Worm (Caenorhabditis elegans): Measurements from ENCODE around the gene Y75B8A.31.
A peak's percentile ranks its signal among the peaks of the same experiment; 100 is the strongest.

The Y75B8A.31 gene

DNA sequence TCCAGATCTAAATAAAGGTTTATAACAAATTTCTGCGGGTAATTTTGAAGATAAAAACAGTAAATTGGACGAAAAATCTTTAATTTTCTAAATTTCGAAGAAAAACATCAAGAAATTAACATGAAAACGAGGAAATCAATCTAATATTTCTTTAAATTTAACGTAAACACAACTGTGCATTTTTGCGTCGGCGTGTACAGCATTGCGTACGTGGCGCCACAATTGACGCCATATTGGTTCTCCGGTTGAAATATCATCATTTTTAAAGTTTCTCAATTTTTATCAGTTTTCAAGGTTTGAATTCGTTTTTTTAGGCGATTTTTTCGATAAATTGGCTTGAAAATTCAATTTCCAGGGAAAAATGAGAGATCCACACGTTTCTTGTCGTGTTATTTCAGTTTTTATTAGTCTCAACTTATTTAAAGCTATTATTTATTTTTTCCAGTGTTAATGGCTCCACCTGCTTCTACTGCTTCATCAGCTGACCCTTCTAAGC lies 18.6 kb downstream of the Y75B8A.31 start, which contains the start of gene rpt-6 (continued):
- TF ChIP-seq pag-3 (tag; optimal IDR thresholded peaks at IDR 0.05; ENCODE audit: borderline replicate concordance, insufficient read depth) (no peak), efl-3 (GFP tag; optimal IDR thresholded peaks at IDR 0.05) (no peak), hpl-2 (GFP tag; optimal IDR thresholded peaks at IDR 0.05) (peak; percentile 19), pqm-1 (tag; optimal IDR thresholded peaks at IDR 0.05) (no peak), nhr-90 (tag; optimal IDR thresholded peaks at IDR 0.05; ENCODE audit: poor library complexity) (peak; percentile 47), elt-3 (tag; optimal IDR thresholded peaks at IDR 0.05) (peak in 1 of 6 experiments; percentile 41), nhr-237 (tag; optimal IDR thresholded peaks at IDR 0.05) (no peak), hlh-17 (GFP tag; optimal IDR thresholded peaks at IDR 0.05; ENCODE audit: borderline replicate concordance) (no peak), nhr-20 (tag; optimal IDR thresholded peaks at IDR 0.05) (peak; percentile 55), mep-1 (tag; optimal IDR thresholded peaks at IDR 0.05) (no peak), ceh-63 (GFP tag; optimal IDR thresholded peaks at IDR 0.05) (no peak), nhr-28 (tag; optimal IDR thresholded peaks at IDR 0.05) (no peak), unc-98 (GFP tag; IDR thresholded peaks at IDR 0.05) (no peak), lin-13 (GFP tag; optimal IDR thresholded peaks at IDR 0.05) (peak; percentile 30), nhr-77 (tag; optimal IDR thresholded peaks at IDR 0.05) (no peak), grh-1 (GFP tag; IDR thresholded peaks at IDR 0.05) (no peak), lin-14 (GFP tag; optimal IDR thresholded peaks at IDR 0.05) (no peak), alr-1 (tag; optimal IDR thresholded peaks at IDR 0.05; ENCODE audit: borderline replicate concordance) (no peak), lin-35 (GFP tag; optimal IDR thresholded peaks at IDR 0.05) (peak; percentile 71 to 76), Y116A8C.19 (tag; optimal IDR thresholded peaks at IDR 0.05; ENCODE audit: borderline replicate concordance) (no peak), nhr-76 (tag; optimal IDR thresholded peaks at IDR 0.05) (no peak), swsn-7 (tag; optimal IDR thresholded peaks at IDR 0.05) (peak; percentile 65), isw-1 (GFP tag; IDR thresholded peaks at IDR 0.05) (peak; percentile 32), mef-2 (tag; optimal IDR thresholded peaks at IDR 0.05) (no peak), sox-4 (tag; optimal IDR thresholded peaks at IDR 0.05) (no peak), sptf-1 (tag; optimal IDR thresholded peaks at IDR 0.05) (no peak), nhr-12 (tag; optimal IDR thresholded peaks at IDR 0.05) (no peak), nhr-71 (tag; optimal IDR thresholded peaks at IDR 0.05) (peak; percentile 51), nhr-85 (tag) (peak; percentile 72), egl-13 (tag; optimal IDR thresholded peaks at IDR 0.05) (no peak), mdl-1 (tag; optimal IDR thresholded peaks at IDR 0.05) (peak in 1 of 2 experiments; percentile 51), skn-1 (tag; optimal IDR thresholded peaks at IDR 0.05) (peak; percentile 96), lsy-2 (tag; optimal IDR thresholded peaks at IDR 0.05) (peak; percentile 64 to 67)

DNA sequence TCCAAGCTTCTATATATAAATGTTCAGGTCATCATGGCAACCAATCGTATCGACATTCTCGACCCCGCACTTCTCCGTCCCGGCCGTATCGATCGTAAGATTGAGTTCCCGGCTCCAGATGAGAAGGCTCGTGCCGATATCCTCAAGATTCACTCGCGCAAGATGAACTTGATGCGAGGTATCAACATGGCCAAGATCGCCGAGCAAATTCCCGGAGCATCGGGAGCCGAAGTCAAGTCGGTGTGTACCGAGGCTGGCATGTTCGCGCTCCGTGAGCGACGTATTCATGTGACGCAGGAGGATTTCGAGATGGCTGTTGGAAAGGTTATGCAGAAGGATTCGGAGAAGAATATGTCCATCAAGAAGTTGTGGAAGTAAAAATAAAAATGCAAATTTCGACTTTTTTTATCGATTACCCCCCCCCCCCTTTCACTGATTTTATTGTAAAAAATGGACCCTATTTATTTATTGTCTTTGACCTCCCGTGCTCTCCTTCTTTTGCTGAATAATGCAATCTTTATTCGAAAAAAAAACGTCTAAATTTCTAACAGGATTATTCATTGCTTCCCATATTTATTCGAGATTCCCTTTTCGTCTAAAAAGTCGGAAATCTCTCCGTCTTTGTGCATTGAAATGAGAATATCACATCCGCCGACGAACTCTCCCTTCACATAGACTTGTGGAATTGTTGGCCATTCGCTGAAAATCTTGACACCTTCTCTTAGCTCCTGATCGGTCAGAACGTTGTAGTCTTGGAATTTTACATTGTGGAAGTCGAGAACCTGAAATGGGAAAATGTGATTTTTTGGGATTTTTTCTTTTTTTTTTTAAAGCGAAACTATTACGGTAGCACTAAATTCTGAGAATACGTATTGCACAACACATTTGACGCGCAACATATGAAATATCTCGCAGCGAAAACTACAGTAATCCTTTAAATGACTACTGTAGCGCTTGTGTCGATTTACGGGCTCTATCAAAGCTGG lies 20.9 kb downstream of the Y75B8A.31 start:
- TF ChIP-seq ces-1 (GFP tag; optimal IDR thresholded peaks at IDR 0.05) (no peak), lin-14 (GFP tag; optimal IDR thresholded peaks at IDR 0.05) (no peak), lsy-2 (tag; optimal IDR thresholded peaks at IDR 0.05) (no peak), efl-1 (optimal IDR thresholded peaks at IDR 0.05) (no peak), efl-1 (GFP tag; optimal IDR thresholded peaks at IDR 0.05 in 1 of 2) (peak in 1 of 2 experiments; percentile 21)

DNA sequence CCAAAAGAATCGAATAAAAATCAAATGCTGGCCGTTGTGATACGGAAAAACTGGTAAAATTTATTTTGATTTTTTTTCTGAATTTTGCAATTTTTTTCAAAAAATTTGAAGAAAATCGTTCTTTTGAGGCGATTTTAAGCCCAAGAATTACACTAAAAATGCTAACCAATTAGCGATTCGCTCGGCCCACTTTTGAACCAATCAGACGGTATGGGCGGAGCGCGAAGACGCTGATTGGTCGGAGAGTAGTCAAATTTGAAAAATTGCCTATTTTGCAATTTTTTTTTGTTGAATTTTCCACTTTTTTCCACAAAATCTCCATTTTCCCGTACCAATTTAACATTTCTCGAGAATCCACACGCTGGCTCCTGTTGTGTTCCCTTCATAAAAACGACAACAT lies 21.9 kb downstream of the Y75B8A.31 start:
- TF ChIP-seq dpl-1 (GFP tag; optimal IDR thresholded peaks at IDR 0.05), result no peak
- TF ChIP-seq sup-37 (GFP tag; optimal IDR thresholded peaks at IDR 0.05), result no peak
- TF ChIP-seq ceh-82 (tag; optimal IDR thresholded peaks at IDR 0.05), result no peak
- no peak for TF ChIP-seq mab-9 (GFP tag; IDR thresholded peaks at IDR 0.05)
- TF ChIP-seq isw-1 (GFP tag; IDR thresholded peaks at IDR 0.05), result no peak
- no peak for TF ChIP-seq lin-14 (GFP tag; optimal IDR thresholded peaks at IDR 0.05)
- TF ChIP-seq alr-1 (tag; optimal IDR thresholded peaks at IDR 0.05; ENCODE audit: borderline replicate concordance), result no peak
- TF ChIP-seq xbp-1 (tag; optimal IDR thresholded peaks at IDR 0.05), result no peak
- no peak for TF ChIP-seq mef-2 (tag; optimal IDR thresholded peaks at IDR 0.05)
- no peak for TF ChIP-seq ztf-4 (tag; optimal IDR thresholded peaks at IDR 0.05)
- TF ChIP-seq pax-3 (tag; optimal IDR thresholded peaks at IDR 0.05), result no peak
- TF ChIP-seq ztf-11 (tag; optimal IDR thresholded peaks at IDR 0.05), result no peak
- TF ChIP-seq fkh-8 (tag; optimal IDR thresholded peaks at IDR 0.05), result no peak
